Fruit fly (Drosophila melanogaster) whole organism, embryonic: ENCODE measurements around the gene sno.

ENCODE experiments used
- Ada2b ChIP-seq: fragments of 200-800 bp; sonication (Bioruptor generic); IDR thresholded peaks from 2 replicates; pipeline ENCODE4 v1.3.6; 2022; ENCODE audit warnings: missing biosample characterization, missing genetic modification characterization
- Bdp1 ChIP-seq: fragments of 200-800 bp; sonication (Bioruptor generic); optimal IDR thresholded peaks from 3 replicates; lab custom pipeline; 2016; ENCODE audit warnings: missing biosample characterization, missing genetic modification characterization
- CG10147 ChIP-seq: fragments of 200-800 bp; sonication (Bioruptor generic); optimal IDR thresholded peaks from 2 replicates; lab custom pipeline; 2019; ENCODE audit warnings: missing biosample characterization, mild to moderate bottlenecking, missing genetic modification characterization, moderate library complexity
- CG11723 ChIP-seq: fragments of 200-800 bp; sonication (Bioruptor generic); optimal IDR thresholded peaks from 2 replicates; lab custom pipeline; 2017; ENCODE audit warnings: missing biosample characterization, mild to moderate bottlenecking, missing genetic modification characterization
- CG15011 ChIP-seq: fragments of 200-800 bp; sonication (Bioruptor generic); optimal IDR thresholded peaks from 3 replicates; lab custom pipeline; 2018; ENCODE audit warnings: missing biosample characterization, mild to moderate bottlenecking, missing genetic modification characterization
- CG18619 ChIP-seq: fragments of 200-800 bp; sonication (Bioruptor generic); optimal IDR thresholded peaks from 3 replicates; lab custom pipeline; 2017; ENCODE audit warnings: missing biosample characterization, mild to moderate bottlenecking, missing genetic modification characterization
- CG2120 ChIP-seq: fragments of 200-800 bp; sonication (Bioruptor generic); optimal IDR thresholded peaks from 3 replicates; lab custom pipeline; 2016; ENCODE audit warnings: missing biosample characterization, missing genetic modification characterization
- CG32532 ChIP-seq: fragments of 200-800 bp; sonication (Bioruptor generic); IDR thresholded peaks from 2 replicates; pipeline ENCODE4 v1.3.6; 2022; ENCODE audit warnings: missing biosample characterization, missing genetic modification characterization
- CG32772 ChIP-seq: fragments of 200-800 bp; sonication (Bioruptor generic); IDR thresholded peaks from 2 replicates; pipeline ENCODE4 v1.3.6; 2022; ENCODE audit warnings: missing biosample characterization, missing genetic modification characterization
- CG33213 ChIP-seq: fragments of 200-800 bp; sonication (Bioruptor generic); optimal IDR thresholded peaks from 3 replicates; lab custom pipeline; 2016; ENCODE audit warnings: missing biosample characterization, missing genetic modification characterization
- CG6813 ChIP-seq: fragments of 200-800 bp; sonication (Bioruptor generic); optimal IDR thresholded peaks from 2 replicates; lab custom pipeline; 2017; ENCODE audit warnings: missing biosample characterization, missing genetic modification characterization, mild to moderate bottlenecking, moderate library complexity, missing genetic modification reagents
- CG7963 ChIP-seq: fragments of 200-800 bp; sonication (Bioruptor generic); IDR thresholded peaks from 3 replicates; pipeline ENCODE4 v1.3.6; 2022; ENCODE audit warnings: missing biosample characterization, missing genetic modification characterization; ENCODE audit not compliant: partially characterized antibody
- CG9817 ChIP-seq: fragments of 200-800 bp; sonication (Bioruptor generic); optimal IDR thresholded peaks from 2 replicates; lab custom pipeline; 2018; ENCODE audit warnings: missing biosample characterization, mild to moderate bottlenecking, missing genetic modification characterization, moderate library complexity
- Camta ChIP-seq: fragments of 200-800 bp; sonication (Bioruptor generic); optimal IDR thresholded peaks from 2 replicates; lab custom pipeline; 2016; ENCODE audit warnings: missing biosample characterization, missing genetic modification characterization
- Dip2 ChIP-seq: fragments of 200-800 bp; sonication (Bioruptor generic); IDR thresholded peaks from 2 replicates; pipeline ENCODE4 v1.3.6; 2022; ENCODE audit warnings: missing biosample characterization, missing genetic modification characterization
- Doc2 ChIP-seq: fragments of 200-800 bp; sonication (Bioruptor generic); IDR thresholded peaks from 2 replicates; pipeline ENCODE4 v1.3.6; 2022; ENCODE audit warnings: missing biosample characterization, missing genetic modification characterization
- Gug ChIP-seq: fragments of 200-800 bp; sonication (Bioruptor generic); IDR thresholded peaks from 4 replicates; pipeline ENCODE4 v1.3.6; 2022; ENCODE audit warnings: missing biosample characterization, missing genetic modification characterization
- H2.0 ChIP-seq: fragments of 200-800 bp; sonication (Bioruptor generic); IDR thresholded peaks from 2 replicates; pipeline ENCODE4 v1.3.6; 2022; ENCODE audit warnings: missing biosample characterization, missing genetic modification characterization
- HHEX ChIP-seq: fragments of 200-800 bp; sonication (Bioruptor generic); optimal IDR thresholded peaks from 3 replicates; lab custom pipeline; 2017; ENCODE audit warnings: missing biosample characterization, mild to moderate bottlenecking, missing genetic modification characterization, missing genetic modification reagents
- Hey ChIP-seq: fragments of 200-800 bp; sonication (Bioruptor generic); optimal IDR thresholded peaks from 3 replicates; lab custom pipeline; 2018; ENCODE audit warnings: missing biosample characterization, mild to moderate bottlenecking, missing genetic modification characterization
- Hr78 ChIP-seq, 2 experiments: fragments of 200-800 bp in 1 of 2; fragments of >200 bp in 1 of 2; sonication (Bioruptor generic) in 1 of 2; optimal IDR thresholded peaks; 2 replicates each; lab custom pipeline; 2017 to 2019; ENCODE audit warnings: missing biosample characterization in 2 of 2, missing genetic modification characterization in 2 of 2, mild to moderate bottlenecking in 1 of 2, moderate library complexity in 1 of 2
- Lim3 ChIP-seq: fragments of 200-800 bp; sonication (Bioruptor generic); IDR thresholded peaks from 2 replicates; pipeline ENCODE4 v1.3.6; 2022; ENCODE audit warnings: missing biosample characterization, missing genetic modification characterization
- NC2α ChIP-seq: fragments of 200-800 bp; sonication (Bioruptor generic); optimal IDR thresholded peaks from 2 replicates; lab custom pipeline; 2016; ENCODE audit warnings: missing biosample characterization, missing genetic modification characterization
- Nf-YB ChIP-seq: fragments of 200-800 bp; sonication (Bioruptor generic); optimal IDR thresholded peaks from 3 replicates; lab custom pipeline; 2019; ENCODE audit warnings: missing biosample characterization, mild to moderate bottlenecking, missing genetic modification characterization, moderate library complexity
- Opbp ChIP-seq: fragments of 200-800 bp; sonication (Bioruptor generic); IDR thresholded peaks from 3 replicates; pipeline ENCODE4 v1.3.6; 2022; ENCODE audit warnings: missing biosample characterization, missing genetic modification characterization; ENCODE audit not compliant: partially characterized antibody
- Optix ChIP-seq: fragments of 200-800 bp; sonication (Bioruptor generic); IDR thresholded peaks from 3 replicates; pipeline ENCODE4 v1.3.6; 2022; ENCODE audit warnings: missing biosample characterization, missing genetic modification characterization
- Sin3A ChIP-seq: fragments of >200 bp; optimal IDR thresholded peaks from 2 replicates; lab custom pipeline; 2018
- ac ChIP-seq: fragments of 200-800 bp; sonication (Bioruptor generic); optimal IDR thresholded peaks from 3 replicates; lab custom pipeline; 2017; ENCODE audit warnings: missing biosample characterization, mild to moderate bottlenecking, missing genetic modification characterization
- amos ChIP-seq: fragments of 200-800 bp; sonication (Bioruptor generic); IDR thresholded peaks from 2 replicates; pipeline ENCODE4 v1.3.6; 2022; ENCODE audit warnings: missing biosample characterization, missing genetic modification characterization; ENCODE audit not compliant: partially characterized antibody
- ato ChIP-seq: fragments of 200-800 bp; sonication (Bioruptor generic); IDR thresholded peaks from 2 replicates; pipeline ENCODE4 v1.3.6; 2022; ENCODE audit warnings: missing biosample characterization, missing genetic modification characterization; ENCODE audit not compliant: partially characterized antibody
- bab2 ChIP-seq: fragments of 200-800 bp; sonication (Bioruptor generic); optimal IDR thresholded peaks from 2 replicates; lab custom pipeline; 2016; ENCODE audit warnings: missing biosample characterization, missing genetic modification characterization
- cas ChIP-seq: fragments of 200-800 bp; sonication (Bioruptor generic); IDR thresholded peaks from 2 replicates; pipeline ENCODE4 v1.3.6; 2022; ENCODE audit warnings: missing biosample characterization, missing genetic modification characterization
- caup ChIP-seq: fragments of 200-800 bp; sonication (Bioruptor generic); optimal IDR thresholded peaks from 3 replicates; lab custom pipeline; 2017; ENCODE audit warnings: missing biosample characterization, mild to moderate bottlenecking, missing genetic modification characterization, moderate library complexity; ENCODE audit not compliant: severe bottlenecking
- disco-r ChIP-seq: fragments of 200-800 bp; sonication (Bioruptor generic); optimal IDR thresholded peaks from 2 replicates; lab custom pipeline; 2016; ENCODE audit warnings: missing biosample characterization, missing genetic modification characterization
- dm ChIP-seq: fragments of 200-800 bp; sonication (Bioruptor generic); optimal IDR thresholded peaks from 3 replicates; lab custom pipeline; 2016; ENCODE audit warnings: missing biosample characterization, missing genetic modification characterization
- eyg ChIP-seq: fragments of 200-800 bp; sonication (Bioruptor generic); optimal IDR thresholded peaks from 3 replicates; lab custom pipeline; 2016; ENCODE audit warnings: missing biosample characterization, missing genetic modification characterization
- fd3F ChIP-seq: fragments of 200-800 bp; sonication (Bioruptor generic); optimal IDR thresholded peaks from 2 replicates; lab custom pipeline; 2018; ENCODE audit warnings: missing biosample characterization, mild to moderate bottlenecking, missing genetic modification characterization, moderate library complexity
- gcm ChIP-seq: fragments of 200-800 bp; sonication (Bioruptor generic); optimal IDR thresholded peaks from 2 replicates; lab custom pipeline; 2019; ENCODE audit warnings: missing biosample characterization, mild to moderate bottlenecking, missing genetic modification characterization, moderate library complexity
- ken ChIP-seq: fragments of 200-800 bp; sonication (Bioruptor generic); IDR thresholded peaks from 3 replicates; pipeline ENCODE4 v1.3.6; 2022; ENCODE audit warnings: missing biosample characterization, missing genetic modification characterization
- nmo ChIP-seq: fragments of 200-800 bp; sonication (Bioruptor generic); optimal IDR thresholded peaks from 2 replicates; lab custom pipeline; 2018; ENCODE audit warnings: missing biosample characterization, mild to moderate bottlenecking, missing genetic modification characterization, moderate library complexity
- oc ChIP-seq: fragments of 200-800 bp; sonication (Bioruptor generic); optimal IDR thresholded peaks from 2 replicates; lab custom pipeline; 2018; ENCODE audit warnings: missing biosample characterization, mild to moderate bottlenecking, missing genetic modification characterization, moderate library complexity
- odd ChIP-seq: fragments of 200-800 bp; sonication (Bioruptor generic); optimal IDR thresholded peaks from 2 replicates; lab custom pipeline; 2017; ENCODE audit warnings: missing biosample characterization, mild to moderate bottlenecking, missing genetic modification characterization
- otp ChIP-seq: fragments of 200-800 bp; sonication (Bioruptor generic); IDR thresholded peaks from 3 replicates; pipeline ENCODE4, ENCODE4 v1.3.6; 2022; ENCODE audit warnings: missing biosample characterization, missing genetic modification characterization
- pnt ChIP-seq: fragments of 200-800 bp; sonication (Bioruptor generic); optimal IDR thresholded peaks from 3 replicates; lab custom pipeline; 2016; ENCODE audit warnings: missing biosample characterization, missing genetic modification characterization
- row ChIP-seq: fragments of 200-800 bp; sonication (Bioruptor generic); IDR thresholded peaks from 3 replicates; pipeline ENCODE4 v1.3.6; 2022; ENCODE audit warnings: missing biosample characterization, missing genetic modification characterization
- seq ChIP-seq: fragments of 200-800 bp; sonication (Bioruptor generic); IDR thresholded peaks from 2 replicates; pipeline ENCODE4 v1.3.6; 2022; ENCODE audit warnings: missing biosample characterization, missing genetic modification characterization
- stc ChIP-seq: fragments of 200-800 bp; sonication (Bioruptor generic); IDR thresholded peaks from 2 replicates; pipeline ENCODE4 v1.3.6; 2022; ENCODE audit warnings: missing biosample characterization, missing genetic modification characterization
- stwl ChIP-seq: fragments of 200-800 bp; sonication (Bioruptor generic); optimal IDR thresholded peaks from 3 replicates; lab custom pipeline; 2018; ENCODE audit warnings: missing biosample characterization, mild to moderate bottlenecking, missing genetic modification characterization, moderate library complexity
- trem ChIP-seq: fragments of 200-800 bp; optimal IDR thresholded peaks from 3 replicates; lab custom pipeline; 2019; ENCODE audit warnings: missing biosample characterization, mild to moderate bottlenecking, missing genetic modification characterization, moderate library complexity
- trh ChIP-seq: fragments of 200-800 bp; sonication (Bioruptor generic); optimal IDR thresholded peaks from 2 replicates; lab custom pipeline; 2016; ENCODE audit warnings: missing biosample characterization, missing genetic modification characterization
- yki ChIP-seq: fragments of >200 bp; optimal IDR thresholded peaks from 3 replicates; lab custom pipeline; 2018

The sno gene

dm6 chrX:13251310-13251709, 39.8 kb upstream of the sno start (continued):
- peak; percentile 49 for TF ChIP-seq Bdp1 (GFP tag; lab: Kevin White, UChicago)
- TF ChIP-seq CG7963: no peak
- peak; percentile 66 for TF ChIP-seq seq (GFP tag; lab: Robert Waterston, UW)
- TF ChIP-seq eyg (GFP tag; lab: Kevin White, UChicago): peak; percentile 70
- no peak for TF ChIP-seq trh (GFP tag; lab: Kevin White, UChicago)
- peak; percentile 74 for TF ChIP-seq Camta (GFP tag; lab: Kevin White, UChicago)
- TF ChIP-seq CG33213: peak; percentile 65
- no peak for TF ChIP-seq ato (GFP tag; lab: Robert Waterston, UW)
- TF ChIP-seq CG32772: peak; percentile 81
- TF ChIP-seq Optix (GFP tag; lab: Robert Waterston, UW): peak; percentile 85
- TF ChIP-seq amos (GFP tag; lab: Robert Waterston, UW): no peak
- peak; percentile 22 for TF ChIP-seq Nf-YB (GFP tag; lab: Kevin White, UChicago)
- TF ChIP-seq yki (lab: Kevin White, UChicago): no peak
- peak; percentile 66 for TF ChIP-seq stc (GFP tag; lab: Robert Waterston, UW)
- peak; percentile 56 for TF ChIP-seq Doc2 (GFP tag; lab: Robert Waterston, UW)
- TF ChIP-seq Dip2 (GFP tag; lab: Robert Waterston, UW): no peak
- TF ChIP-seq caup (GFP tag; lab: Kevin White, UChicago): peak; percentile 62
- TF ChIP-seq CG10147: peak; percentile 51
- peak; percentile 68 for TF ChIP-seq bab2 (GFP tag; lab: Kevin White, UChicago)
- TF ChIP-seq Ada2b: peak; percentile 81
- peak; percentile 48 for TF ChIP-seq fd3F (GFP tag; lab: Kevin White, UChicago)
- peak; percentile 29; the same call in 1 of the 2 replicates for TF ChIP-seq Lim3 (GFP tag; lab: Robert Waterston, UW)
- TF ChIP-seq dm: peak; percentile 51
- TF ChIP-seq row (GFP tag; lab: Robert Waterston, UW): peak; percentile 75
- no peak for TF ChIP-seq Opbp (GFP tag; lab: Robert Waterston, UW)
- peak; percentile 67; the same call in 1 of the 2 replicates for TF ChIP-seq H2.0
- TF ChIP-seq cas (GFP tag; lab: Robert Waterston, UW): 0 out of 2 replicates have a peak, but pooled peaks have one; percentile 24
- peak; percentile 33 for TF ChIP-seq CG15011 (GFP tag; lab: Kevin White, UChicago)
- no peak for TF ChIP-seq stwl
- TF ChIP-seq CG32532 (GFP tag; lab: Robert Waterston, UW): peak; percentile 77
- peak; percentile 80 for TF ChIP-seq HHEX (GFP tag; lab: Kevin White, UChicago)
- TF ChIP-seq Gug (GFP tag; lab: Robert Waterston, UW): peak; percentile 74
- TF ChIP-seq CG18619 (GFP tag; lab: Kevin White, UChicago): peak; percentile 45
- TF ChIP-seq CG2120 (GFP tag; lab: Kevin White, UChicago): peak; percentile 77
- TF ChIP-seq ac (GFP tag; lab: Kevin White, UChicago): no peak
- peak; percentile 28 for TF ChIP-seq odd (GFP tag; lab: Kevin White, UChicago)
- TF ChIP-seq ken: peak; percentile 66; the same call in 1 of the 3 replicates
- peak in 1 of 2 experiments; percentile 58 for TF ChIP-seq Hr78 (GFP tag; optimal IDR thresholded peaks at IDR 0.05; lab: Kevin White, UChicago)
- peak; percentile 17 for TF ChIP-seq disco-r (GFP tag; lab: Kevin White, UChicago)
- peak; percentile 64 for TF ChIP-seq CG11723 (GFP tag; lab: Kevin White, UChicago)
- peak; percentile 38 for TF ChIP-seq gcm (GFP tag; lab: Kevin White, UChicago)
- TF ChIP-seq pnt (GFP tag; lab: Kevin White, UChicago): peak; percentile 93
- no peak for TF ChIP-seq Hey (tag; lab: Kevin White, UChicago)
- TF ChIP-seq oc (tag; lab: Kevin White, UChicago): peak; percentile 83
- peak; percentile 69; the same call in 2 of the 3 replicates for TF ChIP-seq otp (GFP tag; lab: Robert Waterston, UW)
- TF ChIP-seq Sin3A (lab: Kevin White, UChicago): no peak
- peak; percentile 88 for TF ChIP-seq nmo (GFP tag; lab: Kevin White, UChicago)
- peak; percentile 30 for TF ChIP-seq NC2α (GFP tag; lab: Kevin White, UChicago)
- peak; percentile 67 for TF ChIP-seq CG6813 (GFP tag; lab: Kevin White, UChicago)
- TF ChIP-seq trem (tag; lab: Kevin White, UChicago): no peak
- peak; percentile 67 for TF ChIP-seq CG9817 (tag; lab: Kevin White, UChicago)
